Worm (Caenorhabditis elegans): ENCODE data around the gene nhr-206.

DNA sequence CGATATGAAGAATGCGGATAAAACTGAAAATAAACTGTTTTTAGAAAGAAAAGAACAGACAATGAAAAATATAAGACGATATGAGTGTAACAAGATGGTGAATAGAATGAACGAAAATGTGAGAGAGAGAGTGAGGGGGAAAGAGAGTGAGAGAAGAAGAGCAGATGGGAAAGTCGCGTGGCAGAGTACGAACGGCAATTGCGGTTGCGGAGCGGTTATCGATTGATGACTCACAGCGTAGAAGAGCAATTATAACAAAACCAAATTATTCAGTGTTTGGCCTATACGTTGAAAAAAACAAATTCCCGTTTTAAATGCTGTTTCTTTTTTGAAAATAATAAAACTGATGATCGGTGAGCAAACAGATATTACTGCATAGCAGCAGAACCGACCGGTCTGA lies 26.4 kb upstream of the nhr-206 start, which contains the start of gene pqn-53:
- TF ChIP-seq him-1 (tag; optimal IDR thresholded peaks at IDR 0.05) = no peak
- TF ChIP-seq dao-5 (tag; optimal IDR thresholded peaks at IDR 0.05) = no peak
